Fruit fly (Drosophila melanogaster) whole organism, prepupa: ENCODE measurements around the gene Tmx3.

Source experiments
- Blimp-1 ChIP-seq: fragments of 200-800 bp; sonication (Bioruptor generic); optimal IDR thresholded peaks from 3 replicates; lab custom pipeline; 2017; ENCODE audit warnings: missing biosample characterization, missing genetic modification characterization, mild to moderate bottlenecking, moderate library complexity, missing genetic modification reagents
- CG10669 ChIP-seq: fragments of 200-800 bp; sonication (Bioruptor generic); optimal IDR thresholded peaks from 3 replicates; lab custom pipeline; 2018; ENCODE audit warnings: missing biosample characterization, mild to moderate bottlenecking, missing genetic modification characterization, moderate library complexity
- CG11294 ChIP-seq: fragments of 200-800 bp; sonication (Bioruptor generic); IDR thresholded peaks from 2 replicates; pipeline ENCODE4 v1.3.6; 2022; ENCODE audit warnings: missing biosample characterization, missing genetic modification characterization
- CG11762 ChIP-seq: fragments of 200-800 bp; sonication (Bioruptor generic); optimal IDR thresholded peaks from 3 replicates; lab custom pipeline; 2016; ENCODE audit warnings: missing biosample characterization, missing genetic modification characterization; ENCODE audit not compliant: insufficient read depth
- CG15336 ChIP-seq: fragments of 200-800 bp; sonication (Bioruptor generic); IDR thresholded peaks from 2 replicates; pipeline ENCODE4 v1.3.6; 2022; ENCODE audit warnings: missing biosample characterization, missing genetic modification characterization
- CG16779 ChIP-seq: fragments of 200-800 bp; sonication (Bioruptor generic); optimal IDR thresholded peaks from 3 replicates; lab custom pipeline; 2017; ENCODE audit warnings: missing biosample characterization, mild to moderate bottlenecking, missing genetic modification characterization
- CG3032 ChIP-seq: fragments of 200-800 bp; optimal IDR thresholded peaks from 2 replicates; lab custom pipeline; 2019; ENCODE audit warnings: missing biosample characterization, mild to moderate bottlenecking, missing genetic modification characterization, moderate library complexity
- CG31627 ChIP-seq: fragments of 200-800 bp; sonication (Bioruptor generic); optimal IDR thresholded peaks from 3 replicates; lab custom pipeline; 2016; ENCODE audit warnings: missing biosample characterization, missing genetic modification characterization
- CG32006 ChIP-seq: fragments of 200-800 bp; sonication (Bioruptor generic); optimal IDR thresholded peaks from 3 replicates; lab custom pipeline; 2017; ENCODE audit warnings: missing biosample characterization, mild to moderate bottlenecking, missing genetic modification characterization
- CG34406 ChIP-seq: fragments of 200-800 bp; sonication (Bioruptor generic); optimal IDR thresholded peaks from 3 replicates; lab custom pipeline; 2016; ENCODE audit warnings: missing biosample characterization, missing genetic modification characterization
- CG3919 ChIP-seq: fragments of 200-800 bp; sonication (Bioruptor generic); optimal IDR thresholded peaks from 3 replicates; lab custom pipeline; 2016; ENCODE audit warnings: missing biosample characterization, missing genetic modification characterization
- CG4318 ChIP-seq: fragments of 200-800 bp; sonication (Bioruptor generic); optimal IDR thresholded peaks from 3 replicates; lab custom pipeline; 2017; ENCODE audit warnings: missing biosample characterization, mild to moderate bottlenecking, missing genetic modification characterization
- CG6163 ChIP-seq: fragments of 200-800 bp; sonication (Bioruptor generic); IDR thresholded peaks from 3 replicates; pipeline ENCODE4 v1.3.6; 2022; ENCODE audit warnings: missing biosample characterization, missing genetic modification characterization
- CG6276 ChIP-seq: fragments of 200-800 bp; sonication (Bioruptor generic); optimal IDR thresholded peaks from 2 replicates; lab custom pipeline; 2017; ENCODE audit warnings: missing biosample characterization, mild to moderate bottlenecking, missing genetic modification characterization
- CG6792 ChIP-seq: fragments of 200-800 bp; sonication (Bioruptor generic); optimal IDR thresholded peaks from 3 replicates; lab custom pipeline; 2016; ENCODE audit warnings: missing biosample characterization, missing genetic modification characterization
- CG6808 ChIP-seq: fragments of 200-800 bp; sonication (Bioruptor generic); optimal IDR thresholded peaks from 3 replicates; lab custom pipeline; 2017; ENCODE audit warnings: missing biosample characterization, missing genetic modification characterization, mild to moderate bottlenecking, moderate library complexity, missing genetic modification reagents
- CG6854 ChIP-seq: fragments of 200-800 bp; sonication (Bioruptor generic); optimal IDR thresholded peaks from 2 replicates; lab custom pipeline; 2017; ENCODE audit warnings: missing biosample characterization, mild to moderate bottlenecking, missing genetic modification characterization
- CG8119 ChIP-seq: fragments of 200-800 bp; sonication (Bioruptor generic); IDR thresholded peaks from 3 replicates; pipeline ENCODE4 v1.3.6; 2022; ENCODE audit warnings: missing biosample characterization, missing genetic modification characterization
- CG8319 ChIP-seq: fragments of 200-800 bp; sonication (Bioruptor generic); optimal IDR thresholded peaks from 3 replicates; lab custom pipeline; 2016; ENCODE audit warnings: missing biosample characterization, missing genetic modification characterization
- CG8632 ChIP-seq: fragments of 200-800 bp; sonication (Bioruptor generic); optimal IDR thresholded peaks from 3 replicates; lab custom pipeline; 2016; ENCODE audit warnings: missing biosample characterization, missing genetic modification characterization
- CG9139 ChIP-seq: fragments of 200-800 bp; sonication (Bioruptor generic); optimal IDR thresholded peaks from 3 replicates; lab custom pipeline; 2017; ENCODE audit warnings: missing biosample characterization, mild to moderate bottlenecking, missing genetic modification characterization
- Eip75B ChIP-seq: fragments of 200-800 bp; sonication (Bioruptor generic); optimal IDR thresholded peaks from 3 replicates; lab custom pipeline; 2016; ENCODE audit warnings: missing biosample characterization, missing genetic modification characterization
- Eip78C ChIP-seq: fragments of 200-800 bp; sonication (Bioruptor generic); peaks from one replicate; lab custom pipeline; 2016; ENCODE audit warnings: missing biosample characterization, missing genetic modification characterization
- Eip93F ChIP-seq: fragments of 200-800 bp; sonication (Bioruptor generic); optimal IDR thresholded peaks from 2 replicates; lab custom pipeline; 2016; ENCODE audit warnings: missing biosample characterization, mild to moderate bottlenecking, missing genetic modification characterization
- Gug ChIP-seq: fragments of 200-800 bp; sonication (Bioruptor generic); IDR thresholded peaks from 2 replicates; pipeline ENCODE4 v1.3.6; 2022; ENCODE audit warnings: missing biosample characterization, missing genetic modification characterization
- Hr38 ChIP-seq: sonication (Bioruptor generic); optimal IDR thresholded peaks from 2 replicates; lab custom pipeline; 2016; ENCODE audit warnings: missing biosample characterization, missing genetic modification characterization
- Hr39 ChIP-seq: fragments of 200-800 bp; sonication (Bioruptor generic); optimal IDR thresholded peaks from 2 replicates; lab custom pipeline; 2016; ENCODE audit warnings: missing biosample characterization, missing genetic modification characterization
- Hr4 ChIP-seq: fragments of 200-800 bp; sonication (Bioruptor generic); optimal IDR thresholded peaks from 3 replicates; lab custom pipeline; 2016; ENCODE audit warnings: missing biosample characterization, missing genetic modification characterization
- Lpt ChIP-seq: fragments of 200-800 bp; sonication (Bioruptor generic); optimal IDR thresholded peaks from 3 replicates; lab custom pipeline; 2016; ENCODE audit warnings: missing biosample characterization, missing genetic modification characterization
- Met ChIP-seq: fragments of 200-800 bp; sonication (Bioruptor generic); optimal IDR thresholded peaks from 3 replicates; lab custom pipeline; 2016; ENCODE audit warnings: missing biosample characterization, missing genetic modification characterization
- OdsH ChIP-seq: fragments of 200-800 bp; sonication (Bioruptor generic); optimal IDR thresholded peaks from 3 replicates; lab custom pipeline; 2016; ENCODE audit warnings: missing biosample characterization, missing genetic modification characterization
- Sox102F ChIP-seq: fragments of 200-800 bp; sonication (Bioruptor generic); optimal IDR thresholded peaks from 2 replicates; lab custom pipeline; 2016; ENCODE audit warnings: missing biosample characterization, mild to moderate bottlenecking, missing genetic modification characterization
- achi ChIP-seq: fragments of 200-800 bp; sonication (Bioruptor generic); optimal IDR thresholded peaks from 3 replicates; lab custom pipeline; 2016; ENCODE audit warnings: missing biosample characterization, missing genetic modification characterization
- acj6 ChIP-seq: fragments of 200-800 bp; sonication (Bioruptor generic); optimal IDR thresholded peaks from 3 replicates; lab custom pipeline; 2016; ENCODE audit warnings: missing biosample characterization, missing genetic modification characterization
- cyc ChIP-seq: fragments of 200-800 bp; sonication (Bioruptor generic); optimal IDR thresholded peaks from 3 replicates; lab custom pipeline; 2016; ENCODE audit warnings: missing biosample characterization, missing genetic modification characterization
- dac ChIP-seq: fragments of 200-800 bp; sonication (Bioruptor generic); optimal IDR thresholded peaks from 2 replicates; lab custom pipeline; 2017; ENCODE audit warnings: missing biosample characterization, mild to moderate bottlenecking, missing genetic modification characterization
- esn ChIP-seq: fragments of 200-800 bp; sonication (Bioruptor generic); optimal IDR thresholded peaks from 2 replicates; lab custom pipeline; 2016; ENCODE audit warnings: missing biosample characterization, mild to moderate bottlenecking, missing genetic modification characterization, moderate library complexity
- fd59A ChIP-seq: fragments of 200-800 bp; sonication (Bioruptor generic); optimal IDR thresholded peaks from 2 replicates; lab custom pipeline; 2017; ENCODE audit warnings: missing biosample characterization, mild to moderate bottlenecking, missing genetic modification characterization, missing genetic modification reagents
- fd85E ChIP-seq: fragments of 200-800 bp; sonication (Bioruptor generic); optimal IDR thresholded peaks from 3 replicates; lab custom pipeline; 2016; ENCODE audit warnings: missing biosample characterization, missing genetic modification characterization
- fkh ChIP-seq: fragments of 200-800 bp; sonication (Bioruptor generic); optimal IDR thresholded peaks from 3 replicates; lab custom pipeline; 2017; ENCODE audit warnings: missing biosample characterization, mild to moderate bottlenecking, missing genetic modification characterization, moderate library complexity
- lz ChIP-seq: fragments of 200-800 bp; sonication (Bioruptor generic); optimal IDR thresholded peaks from 3 replicates; lab custom pipeline; 2016; ENCODE audit warnings: missing biosample characterization, missing genetic modification characterization
- pdm3 ChIP-seq: fragments of 200-800 bp; sonication (Bioruptor generic); optimal IDR thresholded peaks from 3 replicates; lab custom pipeline; 2016; ENCODE audit warnings: missing biosample characterization, missing genetic modification characterization
- salr ChIP-seq, 2 experiments: fragments of 200-800 bp; sonication (Bioruptor generic); optimal IDR thresholded peaks; 3 replicates each; lab custom pipeline; 2016 to 2018; ENCODE audit warnings: missing biosample characterization in 2 of 2, missing genetic modification characterization in 2 of 2, mild to moderate bottlenecking in 1 of 2
- vri ChIP-seq: fragments of 200-800 bp; sonication (Bioruptor generic); optimal IDR thresholded peaks from 3 replicates; lab custom pipeline; 2016; ENCODE audit warnings: missing biosample characterization, mild to moderate bottlenecking, missing genetic modification characterization

Gene Tmx3

dm6 chr3L:16208053-16208838 lies 20.7 kb upstream of the Tmx3 start (continued):
- TF ChIP-seq fd59A (GFP tag; lab: Kevin White, UChicago) (no peak), CG6854 (GFP tag; lab: Kevin White, UChicago) (no peak), CG32006 (peak; percentile 31), CG3032 (tag; lab: Kevin White, UChicago) (peak; percentile 57), achi (GFP tag; lab: Kevin White, UChicago) (no peak), CG6808 (GFP tag; lab: Kevin White, UChicago) (peak; percentile 24), CG9139 (GFP tag; lab: Kevin White, UChicago) (no peak), CG8319 (GFP tag; lab: Kevin White, UChicago) (no peak), CG10669 (GFP tag; lab: Kevin White, UChicago) (peak; percentile 10), cyc (GFP tag; lab: Kevin White, UChicago) (no peak), CG15336 (no peak), vri (no peak), CG6276 (GFP tag; lab: Kevin White, UChicago) (no peak), esn (no peak), CG3919 (GFP tag; lab: Kevin White, UChicago) (no peak), CG11762 (GFP tag; lab: Kevin White, UChicago) (no peak), Blimp-1 (GFP tag; lab: Kevin White, UChicago) (no peak), Hr39 (GFP tag; lab: Kevin White, UChicago) (no peak), acj6 (GFP tag; lab: Kevin White, UChicago) (no peak), CG11294 (GFP tag; lab: Robert Waterston, UW) (no peak), CG8119 (GFP tag; lab: Robert Waterston, UW) (0 out of 3 replicates have a peak, but pooled peaks have one; percentile 18), salr (GFP tag; optimal IDR thresholded peaks at IDR 0.05; lab: Kevin White, UChicago) (peak in 1 of 2 experiments; percentile 21), Hr38 (no peak), Gug (GFP tag; lab: Robert Waterston, UW) (no peak), pdm3 (no peak), Hr4 (GFP tag; lab: Kevin White, UChicago) (no peak), Eip75B (GFP tag; lab: Kevin White, UChicago) (no peak), lz (GFP tag; lab: Kevin White, UChicago) (no peak)

- TF ChIP-seq CG11762 (GFP tag; lab: Kevin White, UChicago) (peak; percentile 5), OdsH (peak; percentile 37), CG10669 (GFP tag; lab: Kevin White, UChicago) (no peak), Met (GFP tag; lab: Kevin White, UChicago) (no peak), pdm3 (peak; percentile 28), dac (GFP tag; lab: Kevin White, UChicago) (no peak), cyc (GFP tag; lab: Kevin White, UChicago) (peak; percentile 2), CG16779 (tag; lab: Kevin White, UChicago) (no peak), Eip93F (no peak), Blimp-1 (GFP tag; lab: Kevin White, UChicago) (no peak), CG6808 (GFP tag; lab: Kevin White, UChicago) (peak; percentile 14), fd59A (GFP tag; lab: Kevin White, UChicago) (peak; percentile 51), CG6854 (GFP tag; lab: Kevin White, UChicago) (peak; percentile 23), CG6792 (GFP tag; lab: Kevin White, UChicago) (peak; percentile 24), CG3032 (tag; lab: Kevin White, UChicago) (peak; percentile 57), fd85E (GFP tag; lab: Kevin White, UChicago) (no peak), achi (GFP tag; lab: Kevin White, UChicago) (no peak), Eip78C (peak; percentile 78), Sox102F (GFP tag; lab: Kevin White, UChicago) (peak; percentile 21), fkh (GFP tag; lab: Kevin White, UChicago) (no peak), Hr39 (GFP tag; lab: Kevin White, UChicago) (no peak), lz (GFP tag; lab: Kevin White, UChicago) (peak; percentile 0), Lpt (no peak), CG4318 (GFP tag; lab: Kevin White, UChicago) (peak; percentile 27), CG32006 (peak; percentile 63), CG3919 (GFP tag; lab: Kevin White, UChicago) (peak; percentile 58), salr (GFP tag; optimal IDR thresholded peaks at IDR 0.05; lab: Kevin White, UChicago) (no peak), CG8119 (GFP tag; lab: Robert Waterston, UW) (no peak), CG34406 (peak; percentile 38), CG8632 (no peak), CG11294 (GFP tag; lab: Robert Waterston, UW) (no peak), CG31627 (GFP tag; lab: Kevin White, UChicago) (peak; percentile 13), acj6 (GFP tag; lab: Kevin White, UChicago) (peak; percentile 37), CG6163 (GFP tag; lab: Robert Waterston, UW) (no peak), Gug (GFP tag; lab: Robert Waterston, UW) (no peak)
Measured at dm6 chr3L:16208839-16209612, 19.9 kb upstream of the Tmx3 start.
